Worm (Caenorhabditis elegans) whole organism, L4 larva: ENCODE measurements around the gene fbxl-2.

Source experiments
- D1046.2 ChIP-seq: fragments of 200-800 bp; sonication (Bioruptor generic); IDR thresholded peaks from 2 replicates; pipeline ENCODE4 v1.3.6; 2022; ENCODE audit warnings: missing genetic modification characterization, missing compliant biosample characterization
- F10B5.3 ChIP-seq: sonication (generic microtip); optimal IDR thresholded peaks from 2 replicates; lab custom pipeline; 2016; ENCODE audit warnings: mild to moderate bottlenecking, missing genetic modification characterization, missing compliant biosample characterization
- F26F4.8 ChIP-seq: fragments of 200-800 bp; sonication (Bioruptor generic); conservative IDR thresholded peaks from 2 replicates; pipeline ENCODE4 v1.3.6; 2022; ENCODE audit warnings: missing genetic modification characterization, missing compliant biosample characterization
- F44E2.7 ChIP-seq: fragments of 200-800 bp; sonication (Bioruptor generic); IDR thresholded peaks from 2 replicates; pipeline ENCODE4 v2.1.2; 2022; ENCODE audit warnings: missing genetic modification characterization, missing compliant biosample characterization
- F49E8.2 ChIP-seq: sonication (generic microtip); optimal IDR thresholded peaks from 2 replicates; lab custom pipeline; 2016; ENCODE audit warnings: missing compliant biosample characterization, mild to moderate bottlenecking, missing genetic modification characterization, borderline replicate concordance
- T20F7.1 ChIP-seq: fragments of 200-800 bp; sonication (Bioruptor generic); optimal IDR thresholded peaks from 2 replicates; lab custom pipeline; 2018; ENCODE audit warnings: mild to moderate bottlenecking, missing genetic modification characterization, missing compliant biosample characterization
- T26A8.4 ChIP-seq: fragments of 200-800 bp; sonication (Bioruptor generic); IDR thresholded peaks from 2 replicates; pipeline ENCODE4 v1.3.6; 2022; ENCODE audit warnings: missing genetic modification characterization, missing compliant biosample characterization
- Y105C5A.15 ChIP-seq: fragments of 200-800 bp; sonication (Bioruptor generic); IDR thresholded peaks from 2 replicates; pipeline ENCODE4 v1.3.6; 2022; ENCODE audit warnings: missing genetic modification characterization, missing compliant biosample characterization
- Y48G9A.11 ChIP-seq: fragments of 200-800 bp; sonication (Bioruptor generic); IDR thresholded peaks from 2 replicates; pipeline ENCODE4 v1.3.6; 2022; ENCODE audit warnings: missing genetic modification reagents, missing genetic modification characterization, missing compliant biosample characterization
- Y5F2A.4 ChIP-seq: fragments of 200-800 bp; sonication (Bioruptor generic); optimal IDR thresholded peaks from 2 replicates; lab custom pipeline; 2018; ENCODE audit warnings: mild to moderate bottlenecking, missing genetic modification characterization, missing compliant biosample characterization
- Y75B8A.6 ChIP-seq: fragments of 200-800 bp; sonication (Bioruptor generic); IDR thresholded peaks from 2 replicates; pipeline ENCODE4 v1.3.6; 2022; ENCODE audit warnings: missing genetic modification reagents, missing genetic modification characterization, missing compliant biosample characterization
- ZK546.5 ChIP-seq, 2 experiments: sonication (generic microtip); optimal IDR thresholded peaks; 2 replicates each; lab custom pipeline; 2017; ENCODE audit warnings: missing biosample characterization in 2 of 2, missing genetic modification characterization in 2 of 2
- aha-1 ChIP-seq: fragments of 150-350 bp; peaks from one replicate; lab custom pipeline; 2014; ENCODE audit warnings: missing biosample characterization, missing genetic modification characterization
- aly-2 ChIP-seq: sonication (generic microtip); optimal IDR thresholded peaks from 2 replicates; lab custom pipeline; 2018; ENCODE audit warnings: missing biosample characterization, missing genetic modification characterization
- arid-1 ChIP-seq: fragments of 200-800 bp; sonication (Bioruptor generic); conservative IDR thresholded peaks from 2 replicates; pipeline ENCODE4 v1.3.6; 2022; ENCODE audit warnings: missing genetic modification reagents, missing genetic modification characterization, missing compliant biosample characterization
- ceh-28 ChIP-seq: fragments of 150-350 bp; optimal IDR thresholded peaks from 2 replicates; lab custom pipeline; 2014; ENCODE audit warnings: missing biosample characterization, missing genetic modification reagents, missing genetic modification characterization
- ceh-82 ChIP-seq: sonication (generic microtip); optimal IDR thresholded peaks from 2 replicates; lab custom pipeline; 2017; ENCODE audit warnings: missing biosample characterization, missing genetic modification characterization
- ces-1 ChIP-seq: fragments of 150-350 bp; sonication (generic microtip); optimal IDR thresholded peaks from 4 replicates; lab custom pipeline; 2014; ENCODE audit warnings: missing biosample characterization, missing genetic modification reagents, missing genetic modification characterization
- cey-2 ChIP-seq: sonication (generic microtip); optimal IDR thresholded peaks from 3 replicates; lab custom pipeline; 2017; ENCODE audit warnings: missing genetic modification characterization, mild to moderate bottlenecking, missing compliant biosample characterization, antibody characterized with exemption, borderline replicate concordance; ENCODE audit not compliant: insufficient read depth
- daf-16 ChIP-seq, 3 experiments: sonication (generic microtip); optimal IDR thresholded peaks; 2 replicates each; lab custom pipeline; 2016 to 2017; ENCODE audit warnings: missing genetic modification characterization in 3 of 3, missing genetic modification reagents in 3 of 3, mild to moderate bottlenecking in 2 of 3, missing compliant biosample characterization in 2 of 3, missing biosample characterization in 1 of 3, moderate library complexity in 1 of 3
- daf-8 ChIP-seq: fragments of 200-800 bp; sonication (Bioruptor generic); IDR thresholded peaks from 2 replicates; pipeline ENCODE4 v1.3.6; 2022; ENCODE audit warnings: missing genetic modification characterization, missing compliant biosample characterization
- dmd-6 ChIP-seq: fragments of 200-800 bp; sonication (Bioruptor generic); IDR thresholded peaks from 2 replicates; pipeline ENCODE4 v1.3.6; 2022; ENCODE audit warnings: missing genetic modification reagents, missing genetic modification characterization, missing compliant biosample characterization
- egl-27 ChIP-seq: sonication (generic microtip); optimal IDR thresholded peaks from 3 replicates; lab custom pipeline; 2017; ENCODE audit warnings: missing biosample characterization, missing genetic modification reagents, missing genetic modification characterization
- fkh-10 ChIP-seq: fragments of 150-350 bp; optimal IDR thresholded peaks from 2 replicates; lab custom pipeline; 2014; ENCODE audit warnings: missing biosample characterization, missing genetic modification reagents, missing genetic modification characterization
- gei-8 ChIP-seq: fragments of 200-800 bp; sonication (Bioruptor generic); optimal IDR thresholded peaks from 2 replicates; lab custom pipeline; 2018; ENCODE audit warnings: mild to moderate bottlenecking, missing genetic modification characterization, missing compliant biosample characterization
- hlh-11 ChIP-seq: fragments of 200-800 bp; sonication (Bioruptor generic); optimal IDR thresholded peaks from 2 replicates; lab custom pipeline; 2018; ENCODE audit warnings: mild to moderate bottlenecking, missing genetic modification characterization, missing compliant biosample characterization
- hmg-1.1 ChIP-seq: fragments of 200-800 bp; sonication (Bioruptor generic); IDR thresholded peaks from 2 replicates; pipeline ENCODE4 v1.3.6; 2022; ENCODE audit warnings: missing genetic modification reagents, missing genetic modification characterization, missing compliant biosample characterization
- lin-13 ChIP-seq: fragments of 150-350 bp; optimal IDR thresholded peaks from 2 replicates; lab custom pipeline; 2014; ENCODE audit warnings: missing biosample characterization, missing genetic modification reagents, missing genetic modification characterization
- lin-15B ChIP-seq: fragments of 150-350 bp; sonication (generic microtip); optimal IDR thresholded peaks from 3 replicates; lab custom pipeline; 2014; ENCODE audit warnings: missing biosample characterization, missing genetic modification characterization
- lir-3 ChIP-seq: sonication (generic microtip); optimal IDR thresholded peaks from 2 replicates; lab custom pipeline; 2016; ENCODE audit warnings: mild to moderate bottlenecking, missing genetic modification characterization, missing compliant biosample characterization
- madf-9 ChIP-seq: fragments of 200-800 bp; sonication (Bioruptor generic); conservative IDR thresholded peaks from 2 replicates; pipeline ENCODE4 v1.3.6; 2022; ENCODE audit warnings: missing genetic modification reagents, missing genetic modification characterization, missing compliant biosample characterization
- mdl-1 ChIP-seq, 2 experiments: fragments of 150-350 bp in 1 of 2; sonication (generic microtip) in 1 of 2; optimal IDR thresholded peaks; 2 replicates each; lab custom pipeline; 2014 to 2017; ENCODE audit warnings: missing biosample characterization in 2 of 2, missing genetic modification characterization in 2 of 2
- nhr-10 ChIP-seq: fragments of 150-350 bp; optimal IDR thresholded peaks from 2 replicates; lab custom pipeline; 2014; ENCODE audit warnings: missing biosample characterization, missing genetic modification characterization
- nhr-11 ChIP-seq: fragments of 150-350 bp; optimal IDR thresholded peaks from 2 replicates; lab custom pipeline; 2014; ENCODE audit warnings: missing biosample characterization, missing genetic modification characterization
- nhr-237 ChIP-seq: sonication (generic microtip); optimal IDR thresholded peaks from 2 replicates; lab custom pipeline; 2017; ENCODE audit warnings: missing biosample characterization, missing genetic modification characterization
- nhr-25 ChIP-seq: sonication (generic microtip); optimal IDR thresholded peaks from 2 replicates; lab custom pipeline; 2017; ENCODE audit warnings: missing genetic modification characterization, mild to moderate bottlenecking, missing compliant biosample characterization, antibody characterized with exemption, moderate library complexity, borderline replicate concordance; ENCODE audit not compliant: insufficient read depth
- nhr-28 ChIP-seq: fragments of 150-350 bp; optimal IDR thresholded peaks from 2 replicates; lab custom pipeline; 2014; ENCODE audit warnings: missing biosample characterization, missing genetic modification characterization
- nhr-41 ChIP-seq: fragments of 200-800 bp; sonication (Bioruptor generic); IDR thresholded peaks from 2 replicates; pipeline ENCODE4 v1.3.6; 2022; ENCODE audit warnings: missing genetic modification reagents, missing genetic modification characterization, missing compliant biosample characterization
- nhr-42 ChIP-seq: fragments of 200-800 bp; sonication (Bioruptor generic); IDR thresholded peaks from 2 replicates; pipeline ENCODE4 v1.3.6; 2022; ENCODE audit warnings: missing genetic modification characterization, missing compliant biosample characterization
- php-3 ChIP-seq: fragments of 200-800 bp; sonication (Bioruptor generic); IDR thresholded peaks from 2 replicates; pipeline ENCODE4 v1.3.6; 2022; ENCODE audit warnings: missing genetic modification reagents, missing genetic modification characterization, missing compliant biosample characterization
- saeg-2 ChIP-seq: fragments of 200-800 bp; sonication (Bioruptor generic); IDR thresholded peaks from 2 replicates; pipeline ENCODE4 v1.3.6; 2022; ENCODE audit warnings: missing genetic modification reagents, missing genetic modification characterization, missing compliant biosample characterization
- set-16 ChIP-seq: fragments of 200-800 bp; sonication (Bioruptor generic); IDR thresholded peaks from 2 replicates; pipeline ENCODE4 v1.3.6; 2022; ENCODE audit warnings: missing genetic modification reagents, missing genetic modification characterization, missing compliant biosample characterization
- skn-1 ChIP-seq: fragments of 150-350 bp; optimal IDR thresholded peaks from 2 replicates; lab custom pipeline; 2014; ENCODE audit warnings: missing biosample characterization, missing genetic modification characterization
- snpc-1.2 ChIP-seq: fragments of 200-800 bp; sonication (Bioruptor generic); IDR thresholded peaks from 2 replicates; pipeline ENCODE4 v1.3.6; 2022; ENCODE audit warnings: missing genetic modification reagents, missing genetic modification characterization, missing compliant biosample characterization
- snpc-4 ChIP-seq: fragments of 150-350 bp; optimal IDR thresholded peaks from 2 replicates; lab custom pipeline; 2014; ENCODE audit warnings: missing biosample characterization, missing genetic modification characterization
- tag-97 ChIP-seq: fragments of 200-800 bp; sonication (Bioruptor generic); IDR thresholded peaks from 2 replicates; pipeline ENCODE4 v1.3.6; 2022; ENCODE audit warnings: missing genetic modification characterization, missing compliant biosample characterization
- tra-1 ChIP-seq: fragments of 200-800 bp; sonication (Bioruptor generic); IDR thresholded peaks from 2 replicates; pipeline ENCODE4 v1.3.6; 2022; ENCODE audit warnings: missing genetic modification reagents, missing genetic modification characterization, missing compliant biosample characterization
- unc-130 ChIP-seq: sonication (generic microtip); optimal IDR thresholded peaks from 2 replicates; lab custom pipeline; 2016; ENCODE audit warnings: missing genetic modification reagents, missing genetic modification characterization, missing compliant biosample characterization
- unc-39 ChIP-seq: sonication (generic microtip); optimal IDR thresholded peaks from 2 replicates; lab custom pipeline; 2017; ENCODE audit warnings: missing biosample characterization, missing genetic modification characterization
- zip-11 ChIP-seq: fragments of 200-800 bp; sonication (Bioruptor generic); IDR thresholded peaks from 2 replicates; pipeline ENCODE4 v1.3.6; 2022; ENCODE audit warnings: missing genetic modification characterization, missing compliant biosample characterization
- ztf-7 ChIP-seq: fragments of 150-350 bp; optimal IDR thresholded peaks from 2 replicates; lab custom pipeline; 2014; ENCODE audit warnings: missing biosample characterization, missing genetic modification characterization

The fbxl-2 gene

DNA sequence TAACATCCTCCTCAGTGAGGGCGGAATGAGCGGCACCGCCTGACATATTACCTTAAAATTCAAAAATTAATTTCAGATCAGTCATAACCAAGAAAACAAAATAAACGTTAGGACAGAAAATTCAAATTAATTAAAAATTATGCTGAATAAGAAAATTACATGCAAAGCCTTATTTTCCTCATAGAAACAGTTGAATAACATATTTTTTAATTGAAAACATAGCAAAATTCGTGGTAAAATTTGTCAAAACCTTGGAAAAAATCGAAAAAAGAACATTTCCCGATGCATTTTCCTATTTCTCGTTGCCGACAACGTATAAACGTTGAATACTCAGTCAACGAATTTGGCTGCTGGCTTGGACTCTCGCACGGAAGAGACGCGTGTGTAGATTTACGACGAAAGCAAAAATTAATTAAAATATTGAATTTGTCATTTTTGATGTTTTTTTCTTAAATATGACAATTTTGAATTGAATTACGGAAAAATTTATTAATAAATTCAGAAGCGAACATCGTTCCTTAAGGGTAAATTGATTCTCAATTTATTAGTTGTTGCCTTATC, 3.0 kb upstream of the fbxl-2 start, which contains the start of the genes rps-0 and rbg-3:
Gene rps-0, minus strand, starts transcription at position 51 of the 561 bp plus-strand sequence.
Gene rbg-3, plus strand, starts transcription at position 424 of the 561 bp plus-strand sequence.
- TF ChIP-seq fkh-10 (peak; percentile 88), ztf-7 (tag; lab: Kevin White, UChicago) (peak; percentile 89), T20F7.1 (peak; percentile 89), cey-2 (tag; lab: Kevin White, UChicago) (no peak), aha-1 (tag; lab: Kevin White, UChicago) (peak; percentile 99), D1046.2 (no peak), daf-8 (GFP tag; lab: Robert Waterston, UW) (no peak), nhr-237 (no peak), saeg-2 (GFP tag; lab: Robert Waterston, UW) (no peak), Y105C5A.15 (no peak), F26F4.8 (GFP tag; lab: Robert Waterston, UW) (no peak), nhr-28 (tag; lab: Kevin White, UChicago) (peak; percentile 83), ces-1 (GFP tag; lab: Kevin White, UChicago) (peak; percentile 68), hmg-1.1 (GFP tag; lab: Robert Waterston, UW) (peak; percentile 83), unc-130 (GFP tag; lab: Kevin White, UChicago) (peak; percentile 67), F10B5.3 (tag; lab: Kevin White, UChicago) (peak; percentile 28), aly-2 (no peak), Y48G9A.11 (GFP tag; lab: Robert Waterston, UW) (no peak), ceh-82 (no peak), snpc-1.2 (GFP tag; lab: Robert Waterston, UW) (no peak), gei-8 (GFP tag; lab: Kevin White, UChicago) (no peak), mdl-1 (tag; optimal IDR thresholded peaks at IDR 0.05; lab: Kevin White, UChicago) (peak in 1 of 2 experiments; percentile 64), lir-3 (no peak), php-3 (GFP tag; lab: Robert Waterston, UW) (no peak), F49E8.2 (no peak), nhr-11 (tag; lab: Kevin White, UChicago) (peak; percentile 92), set-16 (GFP tag; lab: Robert Waterston, UW) (no peak), T26A8.4 (GFP tag; lab: Robert Waterston, UW) (peak; percentile 74), unc-39 (tag; lab: Kevin White, UChicago) (no peak), madf-9 (no peak), Y5F2A.4 (GFP tag; lab: Kevin White, UChicago) (no peak), ZK546.5 (tag; optimal IDR thresholded peaks at IDR 0.05; lab: Kevin White, UChicago) (peak in 1 of 2 experiments; percentile 58), tra-1 (no peak), daf-16 (GFP tag; optimal IDR thresholded peaks at IDR 0.05; lab: Kevin White, UChicago) (peak in 1 of 2 experiments; percentile 33), daf-16 (tag; optimal IDR thresholded peaks at IDR 0.05; lab: Kevin White, UChicago) (peak; percentile 64), Y75B8A.6 (GFP tag; lab: Robert Waterston, UW) (no peak), nhr-42 (GFP tag; lab: Robert Waterston, UW) (peak; percentile 37; the same call in 1 of the 2 replicates), lin-15B (peak; percentile 26), F44E2.7 (GFP tag; lab: Robert Waterston, UW) (no peak), egl-27 (tag; lab: Kevin White, UChicago) (no peak), lin-13 (GFP tag; lab: Kevin White, UChicago) (peak; percentile 84), arid-1 (peak; percentile 57), dmd-6 (peak; percentile 77), nhr-41 (GFP tag; lab: Robert Waterston, UW) (no peak), ceh-28 (tag; lab: Kevin White, UChicago) (no peak), hlh-11 (peak; percentile 83), nhr-10 (no peak), nhr-25 (peak; percentile 81), zip-11 (no peak), tag-97 (GFP tag; lab: Robert Waterston, UW) (no peak), skn-1 (tag; lab: Kevin White, UChicago) (no peak), snpc-4 (tag; lab: Kevin White, UChicago) (no peak)
